Worm (Caenorhabditis elegans): ENCODE results near the gene Y75B8A.10.

Y75B8A.10 gene

ce11 chrIII:12218078-12218477, 35.3 kb upstream of the Y75B8A.10 start:
- no peak for TF ChIP-seq med-1 (GFP tag; optimal IDR thresholded peaks at IDR 0.05; ENCODE audit: insufficient read depth)
- TF ChIP-seq cog-1 (tag; optimal IDR thresholded peaks at IDR 0.05): no peak
- TF ChIP-seq ztf-29 (GFP tag; IDR thresholded peaks at IDR 0.05): peak; percentile 66; the same call in 1 of the 2 replicates

- TF ChIP-seq ztf-29 (GFP tag; IDR thresholded peaks at IDR 0.05): no peak
- no peak for TF ChIP-seq med-1 (GFP tag; optimal IDR thresholded peaks at IDR 0.05; ENCODE audit: insufficient read depth)
- TF ChIP-seq ztf-23 (GFP tag; IDR thresholded peaks at IDR 0.05): no peak
- no peak for TF ChIP-seq cog-1 (tag; optimal IDR thresholded peaks at IDR 0.05)
- no peak for TF ChIP-seq ref-1 (GFP tag; conservative IDR thresholded peaks at IDR 0.05)
These were observed 32.8 kb upstream of the Y75B8A.10 start, which contains the start of gene Y75B8A.13 for ce11 chrIII:12215596-12215995. TSS of gene Y75B8A.13 (minus strand) at chrIII:12215696.

- no peak for TF ChIP-seq klf-2 (GFP tag; conservative IDR thresholded peaks at IDR 0.05)
- no peak for TF ChIP-seq tab-1 (GFP tag; IDR thresholded peaks at IDR 0.05)
- no peak for TF ChIP-seq ref-1 (GFP tag; conservative IDR thresholded peaks at IDR 0.05)
- no peak for TF ChIP-seq ztf-29 (GFP tag; IDR thresholded peaks at IDR 0.05)
- no peak for TF ChIP-seq med-1 (GFP tag; optimal IDR thresholded peaks at IDR 0.05; ENCODE audit: insufficient read depth)
These were observed 24.8 kb upstream of the Y75B8A.10 start for ce11 chrIII:12207574-12207973.

ce11 chrIII:12205271-12205670, 22.5 kb upstream of the Y75B8A.10 start:
- TF ChIP-seq tab-1 (GFP tag; IDR thresholded peaks at IDR 0.05) (0 out of 2 replicates have a peak, but pooled peaks have one; percentile 13), T22C8.4 (GFP tag; IDR thresholded peaks at IDR 0.05) (no peak)

ce11 chrIII:12202437-12202836, 19.6 kb upstream of the Y75B8A.10 start, which contains the start of gene osm-12:
TSS of gene osm-12 (minus strand) at chrIII:12202537.
- TF ChIP-seq ztf-23 (GFP tag; IDR thresholded peaks at IDR 0.05) (no peak), tab-1 (GFP tag; IDR thresholded peaks at IDR 0.05) (no peak), klf-2 (GFP tag; conservative IDR thresholded peaks at IDR 0.05) (no peak), cog-1 (tag; optimal IDR thresholded peaks at IDR 0.05) (no peak)

ce11 chrIII:12198135-12198534, 15.3 kb upstream of the Y75B8A.10 start:
- TF ChIP-seq flt-1 (GFP tag; IDR thresholded peaks at IDR 0.05) (no peak), ztf-29 (GFP tag; IDR thresholded peaks at IDR 0.05) (no peak), med-1 (GFP tag; optimal IDR thresholded peaks at IDR 0.05; ENCODE audit: insufficient read depth) (no peak), ref-1 (GFP tag; conservative IDR thresholded peaks at IDR 0.05) (no peak), cog-1 (tag; optimal IDR thresholded peaks at IDR 0.05) (no peak), klf-2 (GFP tag; conservative IDR thresholded peaks at IDR 0.05) (no peak), ztf-23 (GFP tag; IDR thresholded peaks at IDR 0.05) (no peak), tab-1 (GFP tag; IDR thresholded peaks at IDR 0.05) (no peak), T22C8.4 (GFP tag; IDR thresholded peaks at IDR 0.05) (no peak)

- no peak for TF ChIP-seq T22C8.4 (GFP tag; IDR thresholded peaks at IDR 0.05)
- TF ChIP-seq ref-1 (GFP tag; conservative IDR thresholded peaks at IDR 0.05): no peak
- TF ChIP-seq ztf-23 (GFP tag; IDR thresholded peaks at IDR 0.05): no peak
- TF ChIP-seq tab-1 (GFP tag; IDR thresholded peaks at IDR 0.05): no peak
- no peak for TF ChIP-seq ztf-29 (GFP tag; IDR thresholded peaks at IDR 0.05)
- no peak for TF ChIP-seq klf-2 (GFP tag; conservative IDR thresholded peaks at IDR 0.05)
- no peak for TF ChIP-seq med-1 (GFP tag; optimal IDR thresholded peaks at IDR 0.05; ENCODE audit: insufficient read depth)
- no peak for TF ChIP-seq cog-1 (tag; optimal IDR thresholded peaks at IDR 0.05)
- no peak for TF ChIP-seq flt-1 (GFP tag; IDR thresholded peaks at IDR 0.05)
These were observed 13.2 kb upstream of the Y75B8A.10 start for ce11 chrIII:12195991-12196390.

ce11 chrIII:12194190-12194589, 11.4 kb upstream of the Y75B8A.10 start, which contains the start of gene Y75B8A.44:
TSS of gene Y75B8A.44 (plus strand) at chrIII:12194490.
- TF ChIP-seq ztf-23 (GFP tag; IDR thresholded peaks at IDR 0.05): no peak
- no peak for TF ChIP-seq cog-1 (tag; optimal IDR thresholded peaks at IDR 0.05)
- no peak for TF ChIP-seq ztf-29 (GFP tag; IDR thresholded peaks at IDR 0.05)
- no peak for TF ChIP-seq flt-1 (GFP tag; IDR thresholded peaks at IDR 0.05)
- no peak for TF ChIP-seq ref-1 (GFP tag; conservative IDR thresholded peaks at IDR 0.05)
- no peak for TF ChIP-seq T22C8.4 (GFP tag; IDR thresholded peaks at IDR 0.05)
- TF ChIP-seq tab-1 (GFP tag; IDR thresholded peaks at IDR 0.05): no peak
- TF ChIP-seq med-1 (GFP tag; optimal IDR thresholded peaks at IDR 0.05; ENCODE audit: insufficient read depth): no peak
- TF ChIP-seq klf-2 (GFP tag; conservative IDR thresholded peaks at IDR 0.05): no peak

ce11 chrIII:12188236-12188635, 5.4 kb upstream of the Y75B8A.10 start:
- no peak for TF ChIP-seq flt-1 (GFP tag; IDR thresholded peaks at IDR 0.05)
- TF ChIP-seq T22C8.4 (GFP tag; IDR thresholded peaks at IDR 0.05): no peak
- TF ChIP-seq ref-1 (GFP tag; conservative IDR thresholded peaks at IDR 0.05): no peak
- no peak for TF ChIP-seq med-1 (GFP tag; optimal IDR thresholded peaks at IDR 0.05; ENCODE audit: insufficient read depth)

ce11 chrIII:12186111-12186510, 3.3 kb upstream of the Y75B8A.10 start, which contains the start of gene lury-1:
TSS of gene lury-1 (plus strand) at chrIII:12186411.
- no peak for TF ChIP-seq tab-1 (GFP tag; IDR thresholded peaks at IDR 0.05)
- TF ChIP-seq flt-1 (GFP tag; IDR thresholded peaks at IDR 0.05): no peak
- TF ChIP-seq cog-1 (tag; optimal IDR thresholded peaks at IDR 0.05): no peak
- no peak for TF ChIP-seq T22C8.4 (GFP tag; IDR thresholded peaks at IDR 0.05)
- no peak for TF ChIP-seq ref-1 (GFP tag; conservative IDR thresholded peaks at IDR 0.05)
- TF ChIP-seq ztf-23 (GFP tag; IDR thresholded peaks at IDR 0.05): no peak
- no peak for TF ChIP-seq klf-2 (GFP tag; conservative IDR thresholded peaks at IDR 0.05)
- no peak for TF ChIP-seq med-1 (GFP tag; optimal IDR thresholded peaks at IDR 0.05; ENCODE audit: insufficient read depth)
- TF ChIP-seq ztf-29 (GFP tag; IDR thresholded peaks at IDR 0.05): no peak

ce11 chrIII:12178121-12178520, 4.7 kb downstream of the Y75B8A.10 start:
- TF ChIP-seq cog-1 (tag; optimal IDR thresholded peaks at IDR 0.05) (peak; percentile 73), flt-1 (GFP tag; IDR thresholded peaks at IDR 0.05) (0 out of 2 replicates have a peak, but pooled peaks have one; percentile 24), med-1 (GFP tag; optimal IDR thresholded peaks at IDR 0.05; ENCODE audit: insufficient read depth) (no peak)

Data from whole organism, midembryonic.